Worm (Caenorhabditis elegans) whole organism, L2 larva: ENCODE measurements around the gene cest-4.
A peak's percentile ranks its signal among the peaks of the same experiment; 100 is the strongest.

Source experiments
- C34F6.9 ChIP-seq: fragments of 150-350 bp; optimal IDR thresholded peaks from 2 replicates; lab custom pipeline; 2014; ENCODE audit warnings: missing biosample characterization, missing genetic modification characterization
- F13H6.1 ChIP-seq: sonication (generic microtip); optimal IDR thresholded peaks from 2 replicates; lab custom pipeline; 2016; ENCODE audit warnings: missing genetic modification characterization, missing compliant biosample characterization
- R02D3.7 ChIP-seq: fragments of 150-350 bp; optimal IDR thresholded peaks from 2 replicates; lab custom pipeline; 2014; ENCODE audit warnings: missing biosample characterization, missing genetic modification characterization
- ZK546.5 ChIP-seq: sonication (generic microtip); optimal IDR thresholded peaks from 2 replicates; lab custom pipeline; 2017; ENCODE audit warnings: missing biosample characterization, missing genetic modification characterization
- alr-1 ChIP-seq: fragments of 150-350 bp; optimal IDR thresholded peaks from 2 replicates; lab custom pipeline; 2014; ENCODE audit warnings: missing biosample characterization, missing genetic modification characterization
- ama-1 ChIP-seq: fragments of 150-350 bp; optimal IDR thresholded peaks from 2 replicates; lab custom pipeline; 2018; ENCODE audit warnings: inconsistent platforms
- ceh-16 ChIP-seq: fragments of 150-350 bp; optimal IDR thresholded peaks from 2 replicates; lab custom pipeline; 2014; ENCODE audit warnings: missing biosample characterization, missing genetic modification characterization
- crh-2 ChIP-seq: sonication (generic microtip); optimal IDR thresholded peaks from 2 replicates; lab custom pipeline; 2017; ENCODE audit warnings: missing biosample characterization, missing genetic modification characterization
- dmd-4 ChIP-seq: sonication (generic microtip); optimal IDR thresholded peaks from 2 replicates; lab custom pipeline; 2017; ENCODE audit warnings: missing biosample characterization, missing genetic modification characterization
- egl-27 ChIP-seq: sonication (generic microtip); optimal IDR thresholded peaks from 3 replicates; lab custom pipeline; 2017; ENCODE audit warnings: missing biosample characterization, missing genetic modification reagents, missing genetic modification characterization
- lsy-2 ChIP-seq, 2 experiments: fragments of 150-350 bp in 1 of 2; sonication (generic microtip) in 1 of 2; optimal IDR thresholded peaks; 2 replicates each; lab custom pipeline; 2014 to 2017; ENCODE audit warnings: missing biosample characterization in 2 of 2, missing genetic modification characterization in 2 of 2
- mab-5 ChIP-seq: fragments of 150-350 bp; optimal IDR thresholded peaks from 2 replicates; lab custom pipeline; 2014; ENCODE audit warnings: missing biosample characterization, missing genetic modification characterization
- nhr-12 ChIP-seq: fragments of 150-350 bp; optimal IDR thresholded peaks from 2 replicates; lab custom pipeline; 2014; ENCODE audit warnings: missing biosample characterization, missing genetic modification characterization
- nhr-129 ChIP-seq: fragments of 150-350 bp; optimal IDR thresholded peaks from 2 replicates; lab custom pipeline; 2014; ENCODE audit warnings: missing biosample characterization, missing genetic modification characterization
- nhr-25 ChIP-seq: fragments of 150-350 bp; sonication (generic microtip); optimal IDR thresholded peaks from 3 replicates; lab custom pipeline; 2014; ENCODE audit warnings: missing biosample characterization, missing genetic modification characterization
- nhr-6 ChIP-seq: fragments of 150-350 bp; optimal IDR thresholded peaks from 2 replicates; lab custom pipeline; 2014; ENCODE audit warnings: missing biosample characterization, missing genetic modification characterization
- sem-4 ChIP-seq: fragments of 150-350 bp; optimal IDR thresholded peaks from 2 replicates; lab custom pipeline; 2014; ENCODE audit warnings: missing biosample characterization, missing genetic modification reagents, missing genetic modification characterization
- sma-3 ChIP-seq: sonication (generic microtip); optimal IDR thresholded peaks from 2 replicates; lab custom pipeline; 2016; ENCODE audit warnings: missing genetic modification reagents, missing genetic modification characterization, missing compliant biosample characterization
- sma-9 ChIP-seq, 2 experiments: fragments of 150-350 bp in 1 of 2; sonication (generic microtip) in 1 of 2; optimal IDR thresholded peaks; 2 replicates each; lab custom pipeline; 2014 to 2016; ENCODE audit warnings: missing genetic modification characterization in 2 of 2, mild to moderate bottlenecking in 1 of 2, missing biosample characterization in 1 of 2, missing compliant biosample characterization in 1 of 2, missing genetic modification reagents in 1 of 2, moderate library complexity in 1 of 2
- unc-39 ChIP-seq: fragments of 150-350 bp; optimal IDR thresholded peaks from 2 replicates; lab custom pipeline; 2014; ENCODE audit warnings: missing biosample characterization, missing genetic modification characterization
- unc-62 ChIP-seq: fragments of 150-350 bp; optimal IDR thresholded peaks from 2 replicates; lab custom pipeline; 2014; ENCODE audit warnings: missing biosample characterization, missing genetic modification reagents, missing genetic modification characterization
- zag-1 ChIP-seq: fragments of 150-350 bp; optimal IDR thresholded peaks from 2 replicates; lab custom pipeline; 2014; ENCODE audit warnings: missing biosample characterization, missing genetic modification characterization
- ztf-4 ChIP-seq: fragments of 150-350 bp; optimal IDR thresholded peaks from 2 replicates; lab custom pipeline; 2014; ENCODE audit warnings: missing biosample characterization, missing genetic modification characterization

cest-4 gene

DNA sequence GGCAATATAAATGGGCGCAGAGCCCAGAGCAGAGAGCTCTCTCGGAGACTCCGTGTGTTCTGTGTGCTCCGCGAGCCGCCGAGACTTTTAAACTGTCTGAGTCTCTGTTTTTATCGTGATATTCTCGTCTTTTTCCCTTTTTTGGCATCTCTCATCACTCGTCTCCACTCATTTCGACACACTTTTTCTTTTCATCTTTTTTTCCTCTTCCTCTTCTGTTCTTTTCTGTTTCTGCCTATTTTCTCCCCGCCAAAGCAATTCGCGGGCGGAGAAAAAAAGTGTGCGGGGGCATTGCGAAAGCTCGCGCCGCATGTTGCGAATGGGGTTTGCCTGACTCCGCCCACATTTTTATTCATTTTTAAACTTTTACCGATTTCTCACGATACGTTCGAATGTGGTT, 45.8 kb downstream of the cest-4 start (continued):
- TF ChIP-seq sma-9 (GFP tag; optimal IDR thresholded peaks at IDR 0.05; lab: Kevin White, UChicago) = peak; percentile 82
- TF ChIP-seq sma-9 (tag; optimal IDR thresholded peaks at IDR 0.05; lab: Kevin White, UChicago) = no peak
- no peak for TF ChIP-seq dmd-4 (tag; lab: Kevin White, UChicago)
- peak; percentile 77 for TF ChIP-seq ztf-4 (tag; lab: Kevin White, UChicago)
- TF ChIP-seq ama-1 (lab: Kevin White, UChicago) = no peak
- TF ChIP-seq crh-2 = peak; percentile 91
- TF ChIP-seq sma-3 (GFP tag; lab: Kevin White, UChicago) = peak; percentile 83
- peak; percentile 89 for TF ChIP-seq F13H6.1
- TF ChIP-seq unc-39 (tag; lab: Kevin White, UChicago) = no peak
- TF ChIP-seq ceh-16 (tag; lab: Kevin White, UChicago) = peak; percentile 30

DNA sequence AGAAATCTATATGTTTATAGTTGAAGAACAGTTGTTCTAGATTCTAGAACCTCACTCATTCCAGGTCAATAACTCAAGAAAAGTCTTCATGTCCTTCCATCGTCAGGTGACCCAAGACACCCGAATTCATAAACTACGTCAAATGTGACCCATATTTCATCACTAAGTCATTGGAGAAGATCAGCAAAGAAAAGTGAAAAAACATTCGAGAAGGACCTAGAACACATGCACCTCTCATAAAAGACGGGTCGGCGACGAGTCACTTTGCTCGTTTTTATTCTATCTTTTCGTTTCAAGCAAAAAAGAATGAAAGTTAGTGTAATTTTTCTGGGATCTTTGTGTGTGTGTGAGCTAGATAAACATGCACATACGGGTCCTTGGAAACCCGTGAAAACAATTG, 50.9 kb downstream of the cest-4 start:
- peak; percentile 81 for TF ChIP-seq sma-9 (GFP tag; optimal IDR thresholded peaks at IDR 0.05; lab: Kevin White, UChicago)
- TF ChIP-seq sma-9 (tag; optimal IDR thresholded peaks at IDR 0.05; lab: Kevin White, UChicago) = no peak
- peak; percentile 74 for TF ChIP-seq F13H6.1
- peak; percentile 57 for TF ChIP-seq nhr-6
- peak; percentile 25 for TF ChIP-seq crh-2
- peak; percentile 68 for TF ChIP-seq ztf-4 (tag; lab: Kevin White, UChicago)
- TF ChIP-seq sem-4 (tag; lab: Kevin White, UChicago) = peak; percentile 57
- peak; percentile 74 for TF ChIP-seq nhr-129 (tag; lab: Kevin White, UChicago)
- TF ChIP-seq nhr-12 (tag; lab: Kevin White, UChicago) = no peak
- TF ChIP-seq C34F6.9 (tag; lab: Kevin White, UChicago) = peak; percentile 41
- peak; percentile 66 for TF ChIP-seq mab-5 (tag; lab: Kevin White, UChicago)
- TF ChIP-seq lsy-2 (tag; optimal IDR thresholded peaks at IDR 0.05; lab: Kevin White, UChicago) = peak in 1 of 2 experiments; percentile 63
- TF ChIP-seq ZK546.5 (tag; lab: Kevin White, UChicago) = no peak
- no peak for TF ChIP-seq zag-1 (tag; lab: Kevin White, UChicago)

DNA sequence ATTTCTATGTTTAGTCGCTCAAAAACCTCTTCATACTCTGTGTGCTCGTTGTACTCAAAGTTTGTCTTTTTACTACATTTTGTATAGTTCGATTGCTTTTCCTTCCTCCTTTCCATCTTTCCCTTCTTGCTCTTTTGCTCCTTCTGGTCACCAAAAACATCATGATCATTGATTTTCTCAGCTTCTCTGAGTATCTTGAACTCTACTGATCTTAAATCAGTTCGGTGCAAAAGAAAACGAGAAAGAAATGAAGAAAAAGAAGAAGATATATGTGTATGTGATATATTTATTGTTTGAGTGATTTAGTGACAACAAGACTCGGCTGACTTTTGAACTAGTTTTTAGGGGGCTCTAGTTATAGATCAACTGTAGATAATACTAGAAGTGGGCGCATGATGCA, 52.0 kb downstream of the cest-4 start:
- TF ChIP-seq alr-1 (tag; lab: Kevin White, UChicago) (no peak), nhr-25 (tag; lab: Kevin White, UChicago) (no peak), lsy-2 (tag; optimal IDR thresholded peaks at IDR 0.05; lab: Kevin White, UChicago) (peak in 1 of 2 experiments; percentile 18), F13H6.1 (peak; percentile 37), unc-62 (GFP tag; lab: Kevin White, UChicago) (no peak), sma-9 (GFP tag; optimal IDR thresholded peaks at IDR 0.05; lab: Kevin White, UChicago) (peak; percentile 76), sma-9 (tag; optimal IDR thresholded peaks at IDR 0.05; lab: Kevin White, UChicago) (no peak), C34F6.9 (tag; lab: Kevin White, UChicago) (peak; percentile 19), nhr-129 (tag; lab: Kevin White, UChicago) (no peak), R02D3.7 (tag; lab: Kevin White, UChicago) (no peak), egl-27 (no peak)
